Worm (Caenorhabditis elegans): ENCODE results near the gene dmsr-3.

Gene dmsr-3

ce11 chrII:13299166-13299805 lies 56.7 kb downstream of the dmsr-3 start (continued):
- TF ChIP-seq C06A6.2 (GFP tag; conservative IDR thresholded peaks at IDR 0.05) (no peak), F57A8.1 (GFP tag; optimal IDR thresholded peaks at IDR 0.05) (no peak), tbp1 (GFP tag; optimal IDR thresholded peaks at IDR 0.05) (peak; percentile 10), sea-2 (GFP tag; IDR thresholded peaks at IDR 0.05) (no peak), mxl-1 (tag; optimal IDR thresholded peaks at IDR 0.05) (no peak), fkh-3 (tag; optimal IDR thresholded peaks at IDR 0.05) (no peak), rpc-1 (optimal IDR thresholded peaks at IDR 0.05) (no peak), rpc-1 (tag; optimal IDR thresholded peaks at IDR 0.05) (no peak)

ce11 chrII:13298534-13298933 lies 57.5 kb downstream of the dmsr-3 start:
- TF ChIP-seq attf-5 (GFP tag; optimal IDR thresholded peaks at IDR 0.05) (peak; percentile 21), cebp-1 (GFP tag; IDR thresholded peaks at IDR 0.05) (no peak), cebp-1 (tag; optimal IDR thresholded peaks at IDR 0.05) (peak; percentile 30), gei-17 (GFP tag; optimal IDR thresholded peaks at IDR 0.05) (no peak), lin-40 (tag; optimal IDR thresholded peaks at IDR 0.05) (peak; percentile 37), tbx-9 (tag; optimal IDR thresholded peaks at IDR 0.05; ENCODE audit: borderline replicate concordance) (no peak), attf-3 (GFP tag; conservative IDR thresholded peaks at IDR 0.05) (no peak), nhr-90 (tag; optimal IDR thresholded peaks at IDR 0.05) (peak; percentile 45), ccch-3 (GFP tag; optimal IDR thresholded peaks at IDR 0.05) (no peak), nhr-80 (tag; optimal IDR thresholded peaks at IDR 0.05) (peak; percentile 92), sptf-2 (GFP tag; optimal IDR thresholded peaks at IDR 0.05) (no peak), F23B12.7 (tag; optimal IDR thresholded peaks at IDR 0.05; ENCODE audit: insufficient read depth) (peak; percentile 7), atf-7 (tag; optimal IDR thresholded peaks at IDR 0.05) (peak; percentile 68), snpc-4 (GFP tag; optimal IDR thresholded peaks at IDR 0.05) (no peak), snpc-4 (tag; optimal IDR thresholded peaks at IDR 0.05) (peak; percentile 83 to 94 (median 88)), mcd-1 (GFP tag; IDR thresholded peaks at IDR 0.05) (0 out of 2 replicates have a peak, but pooled peaks have one; percentile 21), hmg-1.2 (GFP tag; IDR thresholded peaks at IDR 0.05) (no peak), D2030.7 (GFP tag; IDR thresholded peaks at IDR 0.05) (no peak), F55B11.4 (tag; optimal IDR thresholded peaks at IDR 0.05; ENCODE audit: borderline replicate concordance, insufficient read depth) (no peak), ztf-22 (GFP tag; optimal IDR thresholded peaks at IDR 0.05) (peak; percentile 99), B0336.3 (GFP tag; IDR thresholded peaks at IDR 0.05) (peak; percentile 32; the same call in 1 of the 2 replicates), let-607 (tag; optimal IDR thresholded peaks at IDR 0.05) (peak; percentile 25 to 85), athp-1 (tag; optimal IDR thresholded peaks at IDR 0.05) (no peak), tbp1 (GFP tag; optimal IDR thresholded peaks at IDR 0.05) (peak; percentile 43), ama-1 (optimal IDR thresholded peaks at IDR 0.05) (no peak), ama-1 (GFP tag; optimal IDR thresholded peaks at IDR 0.05) (no peak), somi-1 (GFP tag; optimal IDR thresholded peaks at IDR 0.05) (no peak), lin-26 (GFP tag; IDR thresholded peaks at IDR 0.05) (no peak)

- TF ChIP-seq attf-3 (GFP tag; conservative IDR thresholded peaks at IDR 0.05) (no peak), atf-7 (tag; optimal IDR thresholded peaks at IDR 0.05) (no peak), snpc-4 (GFP tag; optimal IDR thresholded peaks at IDR 0.05) (no peak), snpc-4 (tag; optimal IDR thresholded peaks at IDR 0.05) (peak in 2 of 4 experiments; percentile 56 to 62), aptf-2 (GFP tag; conservative IDR thresholded peaks at IDR 0.05) (no peak), hlh-26 (GFP tag; conservative IDR thresholded peaks at IDR 0.05) (no peak), ztf-22 (GFP tag; optimal IDR thresholded peaks at IDR 0.05) (no peak), F37B4.10 (GFP tag; IDR thresholded peaks at IDR 0.05) (no peak)
These were observed 58.1 kb downstream of the dmsr-3 start for ce11 chrII:13297935-13298334.

Data from whole organism, young adult.